Worm (Caenorhabditis elegans) whole organism, L2 larva: ENCODE results near the gene pap-1.
A peak's percentile ranks its signal among the peaks of the same experiment; 100 is the strongest.

Source experiments
- C34F6.9 ChIP-seq: fragments of 150-350 bp; optimal IDR thresholded peaks from 2 replicates; lab custom pipeline; 2014; ENCODE audit warnings: missing biosample characterization, missing genetic modification characterization
- F13H6.1 ChIP-seq: sonication (generic microtip); optimal IDR thresholded peaks from 2 replicates; lab custom pipeline; 2016; ENCODE audit warnings: missing genetic modification characterization, missing compliant biosample characterization
- R02D3.7 ChIP-seq: fragments of 150-350 bp; optimal IDR thresholded peaks from 2 replicates; lab custom pipeline; 2014; ENCODE audit warnings: missing biosample characterization, missing genetic modification characterization
- Y55F3AM.14 ChIP-seq: fragments of 200-800 bp; sonication (Bioruptor generic); optimal IDR thresholded peaks from 2 replicates; lab custom pipeline; 2018; ENCODE audit warnings: mild to moderate bottlenecking, missing genetic modification characterization, missing compliant biosample characterization
- alr-1 ChIP-seq: fragments of 150-350 bp; optimal IDR thresholded peaks from 2 replicates; lab custom pipeline; 2014; ENCODE audit warnings: missing biosample characterization, missing genetic modification characterization
- aly-2 ChIP-seq: fragments of 150-350 bp; optimal IDR thresholded peaks from 2 replicates; lab custom pipeline; 2014; ENCODE audit warnings: missing biosample characterization, missing genetic modification characterization
- ama-1 ChIP-seq: fragments of 150-350 bp; optimal IDR thresholded peaks from 2 replicates; lab custom pipeline; 2018; ENCODE audit warnings: inconsistent platforms
- blmp-1 ChIP-seq: sonication (generic microtip); optimal IDR thresholded peaks from 2 replicates; lab custom pipeline; 2017; ENCODE audit warnings: missing genetic modification characterization, mild to moderate bottlenecking, missing compliant biosample characterization, antibody characterized with exemption, moderate library complexity; ENCODE audit not compliant: insufficient read depth
- ceh-16 ChIP-seq: fragments of 150-350 bp; optimal IDR thresholded peaks from 2 replicates; lab custom pipeline; 2014; ENCODE audit warnings: missing biosample characterization, missing genetic modification characterization
- ceh-82 ChIP-seq: fragments of 150-350 bp; optimal IDR thresholded peaks from 2 replicates; lab custom pipeline; 2014; ENCODE audit warnings: missing biosample characterization, missing genetic modification characterization
- crh-2 ChIP-seq: sonication (generic microtip); optimal IDR thresholded peaks from 2 replicates; lab custom pipeline; 2017; ENCODE audit warnings: missing biosample characterization, missing genetic modification characterization
- dmd-4 ChIP-seq: sonication (generic microtip); optimal IDR thresholded peaks from 2 replicates; lab custom pipeline; 2017; ENCODE audit warnings: missing biosample characterization, missing genetic modification characterization
- egl-27 ChIP-seq: sonication (generic microtip); optimal IDR thresholded peaks from 3 replicates; lab custom pipeline; 2017; ENCODE audit warnings: missing biosample characterization, missing genetic modification reagents, missing genetic modification characterization
- elt-1 ChIP-seq: fragments of 150-350 bp; optimal IDR thresholded peaks from 2 replicates; lab custom pipeline; 2014; ENCODE audit warnings: missing biosample characterization, missing genetic modification characterization
- elt-3 ChIP-seq: sonication (generic microtip); optimal IDR thresholded peaks from 2 replicates; lab custom pipeline; 2017; ENCODE audit warnings: missing biosample characterization, missing genetic modification characterization
- gmeb-1 ChIP-seq: fragments of 150-350 bp; optimal IDR thresholded peaks from 2 replicates; lab custom pipeline; 2014; ENCODE audit warnings: missing biosample characterization, missing genetic modification characterization
- lin-11 ChIP-seq: fragments of 150-350 bp; sonication (generic microtip); optimal IDR thresholded peaks from 2 replicates; lab custom pipeline; 2014; ENCODE audit warnings: missing biosample characterization, missing genetic modification characterization, inconsistent platforms, mixed read lengths
- lin-13 ChIP-seq: fragments of 150-350 bp; optimal IDR thresholded peaks from 2 replicates; lab custom pipeline; 2014; ENCODE audit warnings: missing biosample characterization, missing genetic modification reagents, missing genetic modification characterization
- lin-39 ChIP-seq: fragments of 150-350 bp; optimal IDR thresholded peaks from 2 replicates; lab custom pipeline; 2014; ENCODE audit warnings: missing biosample characterization, missing genetic modification reagents, missing genetic modification characterization
- lsy-2 ChIP-seq, 2 experiments: fragments of 150-350 bp in 1 of 2; sonication (generic microtip) in 1 of 2; optimal IDR thresholded peaks; 2 replicates each; lab custom pipeline; 2014 to 2017; ENCODE audit warnings: missing biosample characterization in 2 of 2, missing genetic modification characterization in 2 of 2
- mab-5 ChIP-seq: fragments of 150-350 bp; optimal IDR thresholded peaks from 2 replicates; lab custom pipeline; 2014; ENCODE audit warnings: missing biosample characterization, missing genetic modification characterization
- mbf-1 ChIP-seq: sonication (generic microtip); optimal IDR thresholded peaks from 2 replicates; lab custom pipeline; 2017; ENCODE audit warnings: missing biosample characterization, missing genetic modification characterization
- mdl-1 ChIP-seq, 2 experiments: fragments of 150-350 bp in 1 of 2; sonication (generic microtip) in 1 of 2; optimal IDR thresholded peaks; 2 replicates each; lab custom pipeline; 2017; ENCODE audit warnings: missing biosample characterization in 2 of 2, missing genetic modification characterization in 2 of 2
- nhr-10 ChIP-seq: sonication (generic microtip); optimal IDR thresholded peaks from 2 replicates; lab custom pipeline; 2017; ENCODE audit warnings: missing biosample characterization, missing genetic modification characterization
- nhr-11 ChIP-seq: fragments of 150-350 bp; optimal IDR thresholded peaks from 2 replicates; lab custom pipeline; 2014; ENCODE audit warnings: missing biosample characterization, missing genetic modification characterization
- nhr-12 ChIP-seq: fragments of 150-350 bp; optimal IDR thresholded peaks from 2 replicates; lab custom pipeline; 2014; ENCODE audit warnings: missing biosample characterization, missing genetic modification characterization
- nhr-129 ChIP-seq: fragments of 150-350 bp; optimal IDR thresholded peaks from 2 replicates; lab custom pipeline; 2014; ENCODE audit warnings: missing biosample characterization, missing genetic modification characterization
- nhr-21 ChIP-seq: fragments of 150-350 bp; optimal IDR thresholded peaks from 2 replicates; lab custom pipeline; 2014; ENCODE audit warnings: missing biosample characterization, missing genetic modification characterization
- nhr-23 ChIP-seq: fragments of 150-350 bp; optimal IDR thresholded peaks from 2 replicates; lab custom pipeline; 2014; ENCODE audit warnings: missing biosample characterization, missing genetic modification reagents, missing genetic modification characterization
- nhr-237 ChIP-seq: fragments of 150-350 bp; optimal IDR thresholded peaks from 2 replicates; lab custom pipeline; 2014; ENCODE audit warnings: missing biosample characterization, missing genetic modification characterization
- nhr-25 ChIP-seq: fragments of 150-350 bp; sonication (generic microtip); optimal IDR thresholded peaks from 3 replicates; lab custom pipeline; 2014; ENCODE audit warnings: missing biosample characterization, missing genetic modification characterization
- nhr-6 ChIP-seq: fragments of 150-350 bp; optimal IDR thresholded peaks from 2 replicates; lab custom pipeline; 2014; ENCODE audit warnings: missing biosample characterization, missing genetic modification characterization
- nhr-77 ChIP-seq: fragments of 150-350 bp; optimal IDR thresholded peaks from 2 replicates; lab custom pipeline; 2014; ENCODE audit warnings: missing biosample characterization, missing genetic modification characterization
- peb-1 ChIP-seq: fragments of 150-350 bp; optimal IDR thresholded peaks from 2 replicates; lab custom pipeline; 2014; ENCODE audit warnings: missing biosample characterization, missing genetic modification characterization
- sem-4 ChIP-seq: fragments of 150-350 bp; optimal IDR thresholded peaks from 2 replicates; lab custom pipeline; 2014; ENCODE audit warnings: missing biosample characterization, missing genetic modification reagents, missing genetic modification characterization
- skn-1 ChIP-seq: sonication (generic microtip); optimal IDR thresholded peaks from 2 replicates; lab custom pipeline; 2017; ENCODE audit warnings: missing biosample characterization, missing genetic modification characterization
- sma-3 ChIP-seq: sonication (generic microtip); optimal IDR thresholded peaks from 2 replicates; lab custom pipeline; 2016; ENCODE audit warnings: missing genetic modification reagents, missing genetic modification characterization, missing compliant biosample characterization
- sma-9 ChIP-seq, 2 experiments: fragments of 150-350 bp in 1 of 2; sonication (generic microtip) in 1 of 2; optimal IDR thresholded peaks; 2 replicates each; lab custom pipeline; 2014 to 2016; ENCODE audit warnings: missing genetic modification characterization in 2 of 2, mild to moderate bottlenecking in 1 of 2, missing biosample characterization in 1 of 2, missing compliant biosample characterization in 1 of 2, missing genetic modification reagents in 1 of 2, moderate library complexity in 1 of 2
- snpc-4 ChIP-seq: fragments of 150-350 bp; optimal IDR thresholded peaks from 2 replicates; lab custom pipeline; 2014; ENCODE audit warnings: missing biosample characterization, missing genetic modification characterization
- unc-39 ChIP-seq: fragments of 150-350 bp; optimal IDR thresholded peaks from 2 replicates; lab custom pipeline; 2014; ENCODE audit warnings: missing biosample characterization, missing genetic modification characterization
- unc-55 ChIP-seq: fragments of 150-350 bp; sonication (generic microtip); optimal IDR thresholded peaks from 3 replicates; lab custom pipeline; 2014; ENCODE audit warnings: missing biosample characterization, missing genetic modification reagents, missing genetic modification characterization
- unc-62 ChIP-seq: fragments of 150-350 bp; optimal IDR thresholded peaks from 2 replicates; lab custom pipeline; 2014; ENCODE audit warnings: missing biosample characterization, missing genetic modification reagents, missing genetic modification characterization
- zag-1 ChIP-seq: fragments of 150-350 bp; optimal IDR thresholded peaks from 2 replicates; lab custom pipeline; 2014; ENCODE audit warnings: missing biosample characterization, missing genetic modification characterization
- ztf-1 ChIP-seq: fragments of 200-800 bp; sonication (Bioruptor generic); conservative IDR thresholded peaks from 2 replicates; pipeline ENCODE4 v1.3.6; 2022; ENCODE audit warnings: missing genetic modification characterization, missing compliant biosample characterization
- ztf-11 ChIP-seq: sonication (generic microtip); optimal IDR thresholded peaks from 2 replicates; lab custom pipeline; 2017; ENCODE audit warnings: missing biosample characterization, missing genetic modification characterization
- ztf-4 ChIP-seq: fragments of 150-350 bp; optimal IDR thresholded peaks from 2 replicates; lab custom pipeline; 2014; ENCODE audit warnings: missing biosample characterization, missing genetic modification characterization

pap-1 gene

ce11 chrV:10475421-10475820 lies 33.6 kb downstream of the pap-1 start:
- TF ChIP-seq unc-62 (no peak), R02D3.7 (tag; lab: Kevin White, UChicago) (no peak), nhr-25 (tag; lab: Kevin White, UChicago) (no peak), alr-1 (no peak)
- TF ChIP-seq, all 48 proteins: peak for 0

ce11 chrV:10476864-10477443 lies 35.2 kb downstream of the pap-1 start:
- TF ChIP-seq nhr-21 (tag; lab: Kevin White, UChicago): no peak
- no peak for TF ChIP-seq nhr-23 (tag; lab: Kevin White, UChicago)
- TF ChIP-seq lin-11: no peak
- no peak for TF ChIP-seq R02D3.7 (tag; lab: Kevin White, UChicago)
- TF ChIP-seq nhr-77: no peak
- peak; percentile 50 for TF ChIP-seq Y55F3AM.14 (GFP tag; lab: Kevin White, UChicago)
- no peak for TF ChIP-seq elt-1 (tag; lab: Kevin White, UChicago)
- no peak for TF ChIP-seq mbf-1 (tag; lab: Kevin White, UChicago)
- peak; percentile 65 for TF ChIP-seq nhr-129 (tag; lab: Kevin White, UChicago)
- TF ChIP-seq lin-13: no peak
- no peak for TF ChIP-seq mdl-1 (tag; optimal IDR thresholded peaks at IDR 0.05; lab: Kevin White, UChicago)
- TF ChIP-seq mab-5: no peak
- TF ChIP-seq ztf-4: no peak
- no peak for TF ChIP-seq nhr-10 (tag; lab: Kevin White, UChicago)
- TF ChIP-seq aly-2 (tag; lab: Kevin White, UChicago): no peak
- TF ChIP-seq unc-62: no peak
- TF ChIP-seq sma-9 (GFP tag; optimal IDR thresholded peaks at IDR 0.05; lab: Kevin White, UChicago): no peak
- TF ChIP-seq sma-9 (tag; optimal IDR thresholded peaks at IDR 0.05; lab: Kevin White, UChicago): no peak
- no peak for TF ChIP-seq alr-1
- TF ChIP-seq ama-1: peak; percentile 87
- no peak for TF ChIP-seq ceh-82 (tag; lab: Kevin White, UChicago)
- no peak for TF ChIP-seq nhr-12 (tag; lab: Kevin White, UChicago)
- no peak for TF ChIP-seq gmeb-1
- TF ChIP-seq skn-1: no peak
- TF ChIP-seq egl-27 (tag; lab: Kevin White, UChicago): no peak
- no peak for TF ChIP-seq snpc-4 (tag; lab: Kevin White, UChicago)
- no peak for TF ChIP-seq crh-2 (tag; lab: Kevin White, UChicago)
- no peak for TF ChIP-seq blmp-1 (tag; lab: Kevin White, UChicago)
- no peak for TF ChIP-seq unc-39 (tag; lab: Kevin White, UChicago)
- no peak for TF ChIP-seq peb-1 (tag; lab: Kevin White, UChicago)
- no peak for TF ChIP-seq nhr-6 (tag; lab: Kevin White, UChicago)
- peak; percentile 23 for TF ChIP-seq C34F6.9
- no peak for TF ChIP-seq ztf-1
- TF ChIP-seq nhr-11: no peak
- no peak for TF ChIP-seq sma-3 (GFP tag; lab: Kevin White, UChicago)
- TF ChIP-seq ceh-16 (tag; lab: Kevin White, UChicago): no peak
- no peak for TF ChIP-seq nhr-237 (tag; lab: Kevin White, UChicago)
- TF ChIP-seq dmd-4 (tag; lab: Kevin White, UChicago): no peak
- no peak for TF ChIP-seq unc-55 (GFP tag; lab: Kevin White, UChicago)
- TF ChIP-seq lin-39 (tag; lab: Kevin White, UChicago): no peak
- TF ChIP-seq F13H6.1 (tag; lab: Kevin White, UChicago): no peak
- no peak for TF ChIP-seq ztf-11
- TF ChIP-seq zag-1: no peak
- TF ChIP-seq elt-3: no peak
- TF ChIP-seq sem-4: no peak
- peak in 1 of 2 experiments; percentile 4 for TF ChIP-seq lsy-2 (tag; optimal IDR thresholded peaks at IDR 0.05; lab: Kevin White, UChicago)
- TF ChIP-seq nhr-25 (tag; lab: Kevin White, UChicago): peak; percentile 12
